Fruit fly (Drosophila melanogaster): ENCODE results near the gene Pkc98E.

The Pkc98E gene

dm6 chr3R:29049055-29049722 is 10.2 kb downstream of the Pkc98E start, which contains the start of gene CG11837 (continued):
- TF ChIP-seq CG17385 (GFP tag; optimal IDR thresholded peaks at IDR 0.05) (peak; percentile 93), Oaz (GFP tag; IDR thresholded peaks at IDR 0.05) (no peak), BEAF-32 (GFP tag; optimal IDR thresholded peaks at IDR 0.05) (peak; percentile 29), en (GFP tag; optimal IDR thresholded peaks at IDR 0.05) (no peak), Sry-δ (GFP tag; optimal IDR thresholded peaks at IDR 0.05) (peak; percentile 2), Med (GFP tag) (peak; percentile 28), pzg (GFP tag; optimal IDR thresholded peaks at IDR 0.05) (peak; percentile 14), amos (GFP tag; IDR thresholded peaks at IDR 0.05; ENCODE audit: partially characterized antibody) (peak; percentile 25; the same call in 1 of the 2 replicates), Dref (GFP tag; IDR thresholded peaks at IDR 0.05) (peak; percentile 49), MESR4 (GFP tag; optimal IDR thresholded peaks at IDR 0.05) (peak; percentile 32), CG13287 (GFP tag; IDR thresholded peaks at IDR 0.05; ENCODE audit: partially characterized antibody) (peak; percentile 51; the same call in 1 of the 2 replicates), Dll (GFP tag; IDR thresholded peaks at IDR 0.05; ENCODE audit: partially characterized antibody) (peak; percentile 49; the same call in 1 of the 4 replicates), cg (GFP tag; optimal IDR thresholded peaks at IDR 0.05) (no peak), gcm2 (GFP tag; optimal IDR thresholded peaks at IDR 0.05) (no peak), Dp (GFP tag; optimal IDR thresholded peaks at IDR 0.05) (peak; percentile 5)

- TF ChIP-seq phol (tag; optimal IDR thresholded peaks at IDR 0.05) (no peak), PHDP (tag; optimal IDR thresholded peaks at IDR 0.05) (no peak), CG5245 (GFP tag; optimal IDR thresholded peaks at IDR 0.05) (no peak), CG2875 (GFP tag; optimal IDR thresholded peaks at IDR 0.05) (no peak), Fer1 (GFP tag; optimal IDR thresholded peaks at IDR 0.05) (no peak), Ets97D (GFP tag; optimal IDR thresholded peaks at IDR 0.05) (no peak), CG1792 (GFP tag; optimal IDR thresholded peaks at IDR 0.05) (no peak), D19A (tag; optimal IDR thresholded peaks at IDR 0.05) (no peak), ranshi (GFP tag; IDR thresholded peaks at IDR 0.05) (no peak), toy (GFP tag; IDR thresholded peaks at IDR 0.05) (no peak), CG6683 (GFP tag; optimal IDR thresholded peaks at IDR 0.05) (no peak), btn (GFP tag; optimal IDR thresholded peaks at IDR 0.05) (no peak), ems (GFP tag; optimal IDR thresholded peaks at IDR 0.05) (no peak), CG13624 (GFP tag; optimal IDR thresholded peaks at IDR 0.05) (no peak), gt (GFP tag; IDR thresholded peaks at IDR 0.05) (no peak), ci (GFP tag; IDR thresholded peaks at IDR 0.05) (no peak), CG18599 (GFP tag; optimal IDR thresholded peaks at IDR 0.05) (no peak)
These were observed 11.8 kb downstream of the Pkc98E start, which contains the start of gene CG11841 for dm6 chr3R:29050756-29051155. Gene CG11841, plus strand, starts transcription at chr3R:29051056.

dm6 chr3R:29052380-29052779 is 13.4 kb downstream of the Pkc98E start, which contains the start of gene CG11842:
Gene CG11842, plus strand, starts transcription at chr3R:29052680.
- no peak for TF ChIP-seq bab2 (GFP tag; optimal IDR thresholded peaks at IDR 0.05)
- no peak for TF ChIP-seq kay (GFP tag; optimal IDR thresholded peaks at IDR 0.05)
- TF ChIP-seq CG17361 (GFP tag; IDR thresholded peaks at IDR 0.05) = no peak
- no peak for TF ChIP-seq Bgb (GFP tag; IDR thresholded peaks at IDR 0.05; ENCODE audit: partially characterized antibody)
- TF ChIP-seq CG10274 (GFP tag; optimal IDR thresholded peaks at IDR 0.05) = no peak
- no peak for TF ChIP-seq unc-4 (GFP tag; IDR thresholded peaks at IDR 0.05; ENCODE audit: partially characterized antibody)
- no peak for TF ChIP-seq CG13123 (GFP tag; optimal IDR thresholded peaks at IDR 0.05)
- no peak for TF ChIP-seq br (optimal IDR thresholded peaks at IDR 0.05)
- no peak for TF ChIP-seq row (GFP tag; IDR thresholded peaks at IDR 0.05)
- TF ChIP-seq crc (GFP tag; optimal IDR thresholded peaks at IDR 0.05) = no peak
- TF ChIP-seq CG7745 (tag; optimal IDR thresholded peaks at IDR 0.05) = no peak
- no peak for TF ChIP-seq jigr1 (GFP tag; IDR thresholded peaks at IDR 0.05)
- no peak for TF ChIP-seq ara (GFP tag; IDR thresholded peaks at IDR 0.05)
- TF ChIP-seq CG10209 (GFP tag; optimal IDR thresholded peaks at IDR 0.05) = no peak
- TF ChIP-seq fd102C (GFP tag; optimal IDR thresholded peaks at IDR 0.05) = no peak
